Worm (Caenorhabditis elegans) whole organism, midembryonic: ENCODE results near the gene W02D7.6.

Experiments
- T22C8.4 ChIP-seq: fragments of 200-800 bp; sonication (Bioruptor generic); IDR thresholded peaks from 2 replicates; pipeline ENCODE4 v1.3.6; 2022; ENCODE audit warnings: missing genetic modification characterization, missing compliant biosample characterization
- cog-1 ChIP-seq: sonication (generic microtip); optimal IDR thresholded peaks from 2 replicates; lab custom pipeline; 2016; ENCODE audit warnings: missing genetic modification characterization, missing compliant biosample characterization
- flt-1 ChIP-seq: fragments of 200-800 bp; sonication (Bioruptor generic); IDR thresholded peaks from 2 replicates; pipeline ENCODE4 v1.3.6; 2022; ENCODE audit warnings: missing genetic modification characterization, missing compliant biosample characterization
- klf-2 ChIP-seq: fragments of 200-800 bp; sonication (Bioruptor generic); conservative IDR thresholded peaks from 2 replicates; pipeline ENCODE4 v1.3.6; 2022; ENCODE audit warnings: missing genetic modification reagents, missing genetic modification characterization, missing compliant biosample characterization
- med-1 ChIP-seq: sonication (generic microtip); optimal IDR thresholded peaks from 2 replicates; lab custom pipeline; 2017; ENCODE audit warnings: missing genetic modification characterization, mild to moderate bottlenecking, missing compliant biosample characterization, antibody characterized with exemption, missing genetic modification reagents; ENCODE audit not compliant: insufficient read depth
- ref-1 ChIP-seq: fragments of 200-800 bp; sonication (Bioruptor generic); conservative IDR thresholded peaks from 2 replicates; pipeline ENCODE4 v1.3.6; 2022; ENCODE audit warnings: missing genetic modification reagents, missing genetic modification characterization, missing compliant biosample characterization
- tab-1 ChIP-seq: fragments of 200-800 bp; sonication (Bioruptor generic); IDR thresholded peaks from 2 replicates; pipeline ENCODE4 v1.3.6; 2022; ENCODE audit warnings: missing genetic modification characterization, missing compliant biosample characterization
- ztf-23 ChIP-seq: fragments of 200-800 bp; sonication (Bioruptor generic); IDR thresholded peaks from 2 replicates; pipeline ENCODE4 v1.3.6; 2022; ENCODE audit warnings: missing genetic modification reagents, missing genetic modification characterization, missing compliant biosample characterization
- ztf-29 ChIP-seq: fragments of 200-800 bp; sonication (Bioruptor generic); IDR thresholded peaks from 2 replicates; pipeline ENCODE4 v1.3.6; 2022; ENCODE audit warnings: missing genetic modification reagents, missing genetic modification characterization, missing compliant biosample characterization

W02D7.6 gene

ce11 chrV:8263466-8263865 lies 37.8 kb downstream of the W02D7.6 start, which contains the start of gene C16D9.8:
C16D9.8 (minus strand) TSS chrV:8263566.
- TF ChIP-seq tab-1 (GFP tag; lab: Robert Waterston, UW) (no peak), ztf-23 (GFP tag; lab: Robert Waterston, UW) (no peak), flt-1 (no peak), cog-1 (tag; lab: Kevin White, UChicago) (no peak), ref-1 (GFP tag; lab: Robert Waterston, UW) (no peak), klf-2 (GFP tag; lab: Robert Waterston, UW) (no peak), med-1 (GFP tag; lab: Kevin White, UChicago) (no peak)

ce11 chrV:8262212-8262611 lies 39.1 kb downstream of the W02D7.6 start:
- TF ChIP-seq ztf-29 (GFP tag; lab: Robert Waterston, UW) (no peak), med-1 (GFP tag; lab: Kevin White, UChicago) (no peak), ztf-23 (GFP tag; lab: Robert Waterston, UW) (no peak), tab-1 (GFP tag; lab: Robert Waterston, UW) (no peak), flt-1 (no peak), klf-2 (GFP tag; lab: Robert Waterston, UW) (no peak), cog-1 (tag; lab: Kevin White, UChicago) (no peak), ref-1 (GFP tag; lab: Robert Waterston, UW) (no peak)

- TF ChIP-seq med-1 (GFP tag; lab: Kevin White, UChicago) (no peak), cog-1 (tag; lab: Kevin White, UChicago) (no peak), ztf-29 (GFP tag; lab: Robert Waterston, UW) (no peak), klf-2 (GFP tag; lab: Robert Waterston, UW) (no peak), flt-1 (no peak), ref-1 (GFP tag; lab: Robert Waterston, UW) (no peak), T22C8.4 (GFP tag; lab: Robert Waterston, UW) (no peak), tab-1 (GFP tag; lab: Robert Waterston, UW) (no peak), ztf-23 (GFP tag; lab: Robert Waterston, UW) (no peak)
Measured at ce11 chrV:8259016-8259415, 42.3 kb downstream of the W02D7.6 start, which contains the start of gene C16D9.1. C16D9.1 (plus strand) TSS chrV:8259316.

ce11 chrV:8254973-8255372 lies 46.3 kb downstream of the W02D7.6 start:
- TF ChIP-seq ztf-23 (GFP tag; lab: Robert Waterston, UW) (no peak), cog-1 (tag; lab: Kevin White, UChicago) (no peak), ref-1 (GFP tag; lab: Robert Waterston, UW) (no peak), tab-1 (GFP tag; lab: Robert Waterston, UW) (no peak), flt-1 (no peak), med-1 (GFP tag; lab: Kevin White, UChicago) (no peak), T22C8.4 (GFP tag; lab: Robert Waterston, UW) (no peak), klf-2 (GFP tag; lab: Robert Waterston, UW) (no peak), ztf-29 (GFP tag; lab: Robert Waterston, UW) (no peak)

ce11 chrV:8253946-8254345 lies 47.4 kb downstream of the W02D7.6 start:
- TF ChIP-seq klf-2 (GFP tag; lab: Robert Waterston, UW) = no peak
- TF ChIP-seq ref-1 (GFP tag; lab: Robert Waterston, UW) = no peak
- no peak for TF ChIP-seq tab-1 (GFP tag; lab: Robert Waterston, UW)
- no peak for TF ChIP-seq med-1 (GFP tag; lab: Kevin White, UChicago)
- no peak for TF ChIP-seq cog-1 (tag; lab: Kevin White, UChicago)
- TF ChIP-seq ztf-29 (GFP tag; lab: Robert Waterston, UW) = no peak
- TF ChIP-seq flt-1 = no peak
- TF ChIP-seq ztf-23 (GFP tag; lab: Robert Waterston, UW) = no peak
- TF ChIP-seq T22C8.4 (GFP tag; lab: Robert Waterston, UW) = no peak

- no peak for TF ChIP-seq T22C8.4 (GFP tag; lab: Robert Waterston, UW)
- TF ChIP-seq ref-1 (GFP tag; lab: Robert Waterston, UW) = no peak
- TF ChIP-seq flt-1 = no peak
- no peak for TF ChIP-seq tab-1 (GFP tag; lab: Robert Waterston, UW)
- TF ChIP-seq klf-2 (GFP tag; lab: Robert Waterston, UW) = no peak
- TF ChIP-seq med-1 (GFP tag; lab: Kevin White, UChicago) = no peak
- no peak for TF ChIP-seq cog-1 (tag; lab: Kevin White, UChicago)
- TF ChIP-seq ztf-23 (GFP tag; lab: Robert Waterston, UW) = no peak
- no peak for TF ChIP-seq ztf-29 (GFP tag; lab: Robert Waterston, UW)
Measured at ce11 chrV:8252532-8252931, 48.8 kb downstream of the W02D7.6 start.

ce11 chrV:8251075-8251474 lies 50.2 kb downstream of the W02D7.6 start:
- TF ChIP-seq tab-1 (GFP tag; lab: Robert Waterston, UW) (no peak), klf-2 (GFP tag; lab: Robert Waterston, UW) (no peak), ztf-29 (GFP tag; lab: Robert Waterston, UW) (no peak), ztf-23 (GFP tag; lab: Robert Waterston, UW) (no peak), ref-1 (GFP tag; lab: Robert Waterston, UW) (no peak), T22C8.4 (GFP tag; lab: Robert Waterston, UW) (no peak), med-1 (GFP tag; lab: Kevin White, UChicago) (no peak), flt-1 (no peak), cog-1 (tag; lab: Kevin White, UChicago) (no peak)

- no peak for TF ChIP-seq klf-2 (GFP tag; lab: Robert Waterston, UW)
- TF ChIP-seq cog-1 (tag; lab: Kevin White, UChicago) = no peak
- no peak for TF ChIP-seq flt-1
- no peak for TF ChIP-seq T22C8.4 (GFP tag; lab: Robert Waterston, UW)
Measured at ce11 chrV:8250208-8250607, 51.1 kb downstream of the W02D7.6 start, which contains the start of gene C16D9.6. C16D9.6 (minus strand) TSS chrV:8250308.
